Fruit fly (Drosophila melanogaster): ENCODE measurements around the gene Peritrophin-15b.
A peak's percentile ranks its signal among the peaks of the same experiment; 100 is the strongest.

Peritrophin-15b gene

DNA sequence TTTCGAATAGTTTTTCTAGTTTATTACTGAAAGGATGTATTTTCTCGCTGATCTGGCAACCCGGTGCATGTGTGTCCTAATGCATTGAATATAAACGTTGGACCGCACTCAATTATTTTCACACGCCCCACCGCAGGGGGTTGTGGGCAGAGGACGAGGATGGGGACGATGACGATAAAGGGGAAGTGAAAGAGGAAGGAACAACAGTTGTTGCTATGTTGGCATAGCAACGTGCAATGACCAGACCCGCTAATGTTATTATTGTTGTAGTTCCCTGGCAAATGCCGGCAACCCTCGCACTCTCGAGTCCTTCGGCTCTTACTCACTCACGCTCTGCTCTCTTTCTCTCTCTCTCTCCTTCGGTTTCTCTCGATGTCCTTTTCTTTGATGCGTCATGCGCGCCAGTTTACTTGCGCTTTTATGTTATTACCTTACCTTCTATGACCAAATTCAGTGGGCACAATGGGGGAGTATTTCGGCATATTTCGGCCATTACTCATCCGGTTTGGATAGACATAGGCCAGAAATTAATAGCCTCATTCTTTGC lies 30.0 kb upstream of the Peritrophin-15b start:
- TF ChIP-seq vnd (GFP tag; IDR thresholded peaks at IDR 0.05; ENCODE audit: partially characterized antibody) (no peak), z (GFP tag; IDR thresholded peaks at IDR 0.05) (peak; percentile 44; the same call in 1 of the 3 replicates), TFAM (GFP tag; optimal IDR thresholded peaks at IDR 0.05) (no peak), danr (GFP tag; IDR thresholded peaks at IDR 0.05) (no peak), HmgD (GFP tag; optimal IDR thresholded peaks at IDR 0.05) (no peak), CG9437 (GFP tag; optimal IDR thresholded peaks at IDR 0.05) (no peak), fd3F (GFP tag; optimal IDR thresholded peaks at IDR 0.05) (no peak), Trl (optimal IDR thresholded peaks at IDR 0.05) (peak; percentile 71 to 73), Trl (GFP tag; optimal IDR thresholded peaks at IDR 0.05) (no peak), repo (GFP tag; optimal IDR thresholded peaks at IDR 0.05) (no peak), zfh1 (GFP tag; IDR thresholded peaks at IDR 0.05) (no peak), tx (GFP tag; optimal IDR thresholded peaks at IDR 0.05) (no peak), CG7963 (GFP tag; IDR thresholded peaks at IDR 0.05; ENCODE audit: partially characterized antibody) (no peak), Rfx (GFP tag; IDR thresholded peaks at IDR 0.05) (peak; percentile 76), Ada2b (GFP tag; IDR thresholded peaks at IDR 0.05) (no peak), phol (tag; optimal IDR thresholded peaks at IDR 0.05) (no peak), ewg (GFP tag; optimal IDR thresholded peaks at IDR 0.05) (peak; percentile 78), trem (tag; optimal IDR thresholded peaks at IDR 0.05) (peak; percentile 16), crol (GFP tag; IDR thresholded peaks at IDR 0.05) (peak; percentile 56), sqz (GFP tag; optimal IDR thresholded peaks at IDR 0.05) (no peak), emc (GFP tag; optimal IDR thresholded peaks at IDR 0.05) (no peak), al (GFP tag; IDR thresholded peaks at IDR 0.05) (no peak), sd (tag; optimal IDR thresholded peaks at IDR 0.05) (peak; percentile 39), vfl (GFP tag; optimal IDR thresholded peaks at IDR 0.05) (no peak), yki (optimal IDR thresholded peaks at IDR 0.05) (no peak), CG9932 (GFP tag; IDR thresholded peaks at IDR 0.05) (no peak), CG16815 (GFP tag; optimal IDR thresholded peaks at IDR 0.05) (no peak), Lim3 (GFP tag; IDR thresholded peaks at IDR 0.05) (no peak), bab2 (GFP tag; optimal IDR thresholded peaks at IDR 0.05) (no peak), sna (GFP tag; IDR thresholded peaks at IDR 0.05; ENCODE audit: partially characterized antibody) (no peak), cato (GFP tag; optimal IDR thresholded peaks at IDR 0.05; ENCODE audit: borderline replicate concordance) (no peak), Jarid2 (GFP tag; optimal IDR thresholded peaks at IDR 0.05) (no peak), CG8359 (GFP tag; optimal IDR thresholded peaks at IDR 0.05; ENCODE audit: borderline replicate concordance) (no peak), Ptx1 (GFP tag; IDR thresholded peaks at IDR 0.05) (no peak), row (GFP tag; IDR thresholded peaks at IDR 0.05) (no peak), nom (GFP tag; optimal IDR thresholded peaks at IDR 0.05) (no peak), D (optimal IDR thresholded peaks at IDR 0.05) (peak; percentile 19), D (GFP tag; optimal IDR thresholded peaks at IDR 0.05) (no peak), ci (GFP tag; IDR thresholded peaks at IDR 0.05) (no peak), corto (GFP tag; optimal IDR thresholded peaks at IDR 0.05) (no peak), CG1602 (GFP tag; optimal IDR thresholded peaks at IDR 0.05) (no peak), CG13894 (tag; optimal IDR thresholded peaks at IDR 0.05) (peak; percentile 87), CG10959 (GFP tag; IDR thresholded peaks at IDR 0.05) (no peak), NFAT (GFP tag; IDR thresholded peaks at IDR 0.05) (0 out of 2 replicates have a peak, but pooled peaks have one; percentile 3), psq (GFP tag; optimal IDR thresholded peaks at IDR 0.05) (peak; percentile 6), ind (GFP tag; optimal IDR thresholded peaks at IDR 0.05) (no peak), CG4360 (GFP tag; IDR thresholded peaks at IDR 0.05) (0 out of 2 replicates have a peak, but pooled peaks have one; percentile 11), CG5245 (GFP tag; optimal IDR thresholded peaks at IDR 0.05) (no peak), zen2 (GFP tag; IDR thresholded peaks at IDR 0.05; ENCODE audit: partially characterized antibody) (peak; percentile 11; the same call in 1 of the 3 replicates), Sin3A (optimal IDR thresholded peaks at IDR 0.05) (no peak), NC2β (GFP tag; optimal IDR thresholded peaks at IDR 0.05) (no peak), Hey (tag; optimal IDR thresholded peaks at IDR 0.05) (no peak), Deaf1 (tag; optimal IDR thresholded peaks at IDR 0.05) (peak; percentile 45)
